Fruit fly (Drosophila melanogaster) whole organism: Measurements from ENCODE around the gene feo.

Source experiments
- CG8478 ChIP-seq: fragments of >200 bp; optimal IDR thresholded peaks from 2 replicates; lab custom pipeline; 2018; ENCODE audit warnings: inconsistent platforms
- Dll ChIP-seq: fragments of >200 bp; optimal IDR thresholded peaks from 2 replicates; lab custom pipeline; 2017
- EcR ChIP-seq, 2 experiments: fragments of >200 bp; optimal IDR thresholded peaks; 2 replicates each; lab custom pipeline; 2017; ENCODE audit warnings: missing biosample characterization in 2 of 2, missing genetic modification characterization in 2 of 2, missing genetic modification reagents in 2 of 2
- pan ChIP-seq: fragments of >200 bp; optimal IDR thresholded peaks from 2 replicates; lab custom pipeline; 2017
- psq ChIP-seq: fragments of >200 bp; optimal IDR thresholded peaks from 2 replicates; lab custom pipeline; 2017
- usp ChIP-seq: fragments of >200 bp; optimal IDR thresholded peaks from 2 replicates; lab custom pipeline; 2017; ENCODE audit warnings: missing biosample characterization, missing genetic modification characterization, mixed read lengths

feo gene

DNA sequence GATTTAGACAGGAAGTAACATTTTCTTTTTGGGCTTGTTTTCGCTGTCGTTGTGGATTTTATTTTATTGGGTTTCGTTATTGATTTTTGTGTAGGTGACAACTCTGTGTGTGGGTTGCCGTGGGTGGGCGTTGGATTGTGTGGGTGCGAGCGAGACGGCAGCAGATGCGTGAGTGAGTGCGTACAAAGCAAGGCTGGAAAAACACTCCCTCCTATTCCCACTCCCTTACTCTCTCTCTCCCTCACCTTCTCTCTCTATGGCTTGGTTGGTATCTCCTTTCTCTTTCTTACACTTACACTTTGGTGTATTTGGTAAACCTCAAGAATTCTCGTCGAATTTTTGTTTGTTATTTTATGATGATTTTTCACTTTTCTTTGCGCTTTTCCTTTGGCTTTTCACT is 32.6 kb downstream of the feo start:
- TF ChIP-seq pan (lab: Kevin White, UChicago) (no peak), CG8478 (lab: Kevin White, UChicago) (no peak), psq (no peak), usp (GFP tag; lab: Kevin White, UChicago) (no peak), Dll (lab: Kevin White, UChicago) (no peak), EcR (GFP tag; optimal IDR thresholded peaks at IDR 0.05; lab: Kevin White, UChicago) (no peak)

DNA sequence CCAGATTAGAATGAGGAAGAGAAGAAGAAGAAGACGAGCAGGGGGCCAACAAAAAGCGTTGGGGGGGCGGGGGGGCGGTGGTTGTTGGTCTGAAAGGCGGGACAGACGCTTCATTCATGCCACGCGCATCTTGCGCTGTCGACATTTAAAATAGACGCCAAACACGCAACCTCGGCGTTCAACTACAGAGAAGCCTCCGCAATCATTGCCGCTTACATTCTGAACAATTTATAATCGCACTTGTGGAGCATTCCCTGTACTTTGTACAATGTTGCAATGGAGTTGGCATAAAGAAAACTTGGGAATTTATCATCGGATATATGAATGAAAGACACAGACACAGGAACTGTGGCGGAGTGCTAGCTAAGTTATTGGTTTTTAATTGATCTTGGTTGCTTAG is 33.9 kb downstream of the feo start:
- no peak for TF ChIP-seq psq
- no peak for TF ChIP-seq CG8478 (lab: Kevin White, UChicago)
- no peak for TF ChIP-seq Dll (lab: Kevin White, UChicago)
- TF ChIP-seq EcR (GFP tag; optimal IDR thresholded peaks at IDR 0.05; lab: Kevin White, UChicago): no peak
- TF ChIP-seq usp (GFP tag; lab: Kevin White, UChicago): no peak
- TF ChIP-seq pan (lab: Kevin White, UChicago): no peak

DNA sequence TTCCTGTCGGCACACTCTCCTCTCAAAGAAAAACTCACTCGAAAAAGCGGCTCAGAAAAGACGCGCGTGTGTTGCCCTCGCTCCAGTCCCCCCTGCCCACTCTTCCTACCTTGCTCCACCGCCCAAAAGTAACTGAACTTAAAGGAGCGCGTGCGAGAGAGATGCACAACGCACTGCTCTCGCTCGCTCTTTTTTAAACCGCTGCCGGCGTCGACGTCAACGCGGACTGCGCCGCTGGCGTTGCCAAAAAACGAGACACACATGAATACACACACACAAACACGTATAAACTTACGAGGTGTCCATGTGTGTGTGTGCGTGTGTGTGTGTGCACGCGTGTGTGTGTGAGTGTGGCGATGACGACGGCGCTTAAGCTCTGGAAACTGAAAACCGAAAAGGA is 37.8 kb downstream of the feo start:
- no peak for TF ChIP-seq pan (lab: Kevin White, UChicago)
- peak; percentile 8 for TF ChIP-seq CG8478 (lab: Kevin White, UChicago)

DNA sequence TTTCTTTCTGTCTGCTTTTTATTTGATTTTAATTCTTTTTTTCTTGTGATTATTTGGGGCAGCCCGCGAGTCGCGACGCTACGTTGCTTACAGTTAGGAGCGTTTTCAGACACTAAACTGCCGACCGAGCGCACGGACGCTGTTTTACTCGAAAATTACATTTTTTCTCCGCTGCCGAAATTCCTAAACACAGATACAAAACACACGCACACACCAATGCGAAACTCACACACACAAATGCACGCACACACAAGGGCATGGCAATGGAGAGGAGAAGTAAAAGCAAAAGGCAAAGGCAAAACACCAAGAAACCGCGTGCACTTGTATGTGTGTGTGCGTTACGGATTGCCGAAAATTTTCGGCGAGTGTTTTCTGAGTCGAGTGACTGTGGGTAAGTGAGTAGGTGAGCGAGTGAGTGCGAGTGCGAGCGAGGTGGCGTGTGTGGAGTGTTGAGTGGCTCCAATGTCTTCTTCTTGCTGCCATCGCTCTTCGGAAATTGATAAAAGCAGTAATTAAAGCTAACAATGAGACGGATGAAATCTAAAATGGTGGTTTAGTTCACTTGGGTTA is 39.1 kb downstream of the feo start:
- TF ChIP-seq Dll (lab: Kevin White, UChicago) (peak; percentile 36), CG8478 (lab: Kevin White, UChicago) (peak; percentile 14), EcR (GFP tag; optimal IDR thresholded peaks at IDR 0.05; lab: Kevin White, UChicago) (no peak)

DNA sequence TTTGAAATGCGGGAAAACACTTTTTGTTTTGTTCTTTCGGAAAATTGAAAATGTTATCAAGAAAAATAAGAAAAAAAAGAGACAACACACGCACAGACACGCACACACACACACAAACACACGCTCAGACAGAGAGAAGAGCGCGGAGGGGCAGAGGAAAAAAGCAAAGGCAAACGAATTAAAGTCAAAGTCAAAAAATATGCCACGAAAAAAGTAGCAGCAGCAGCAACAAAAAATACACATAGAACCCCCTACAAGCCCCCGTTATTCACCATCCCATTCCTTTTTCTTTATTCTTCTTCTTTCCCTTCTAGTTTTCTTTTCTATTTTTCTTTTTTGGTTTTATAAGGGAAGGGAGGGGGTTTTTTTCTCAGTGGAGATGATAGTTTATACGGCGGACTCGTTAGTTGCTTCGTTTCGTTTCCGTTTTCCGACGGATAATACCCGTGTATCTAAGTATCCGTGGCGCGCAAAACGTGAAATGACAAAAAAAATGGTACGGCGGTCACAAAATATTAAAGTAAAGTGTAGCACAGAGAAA is 39.8 kb downstream of the feo start:
- TF ChIP-seq EcR (GFP tag; optimal IDR thresholded peaks at IDR 0.05; lab: Kevin White, UChicago): no peak

DNA sequence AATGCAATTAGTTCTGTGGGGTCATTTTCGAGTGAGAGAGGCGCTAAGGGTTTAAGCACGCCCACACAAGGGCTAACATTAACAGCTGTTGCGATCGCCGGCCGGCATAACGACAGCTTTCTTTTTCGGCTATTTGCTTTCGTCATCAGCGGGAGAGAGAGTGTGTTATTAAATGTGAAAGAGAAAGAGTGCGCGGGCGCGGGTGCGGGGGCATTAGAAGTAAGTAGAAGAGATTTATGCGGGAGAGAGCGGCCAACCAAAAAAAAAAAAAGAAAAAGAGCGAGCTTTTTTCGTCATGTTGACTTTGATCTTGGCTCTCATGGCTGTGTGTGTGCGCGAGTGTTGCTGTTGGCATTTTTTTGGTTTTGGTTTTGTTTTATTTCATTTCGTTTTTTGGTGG is 40.6 kb downstream of the feo start:
- TF ChIP-seq Dll (lab: Kevin White, UChicago) (peak; percentile 27), usp (GFP tag; lab: Kevin White, UChicago) (no peak), pan (lab: Kevin White, UChicago) (no peak), CG8478 (lab: Kevin White, UChicago) (no peak)

DNA sequence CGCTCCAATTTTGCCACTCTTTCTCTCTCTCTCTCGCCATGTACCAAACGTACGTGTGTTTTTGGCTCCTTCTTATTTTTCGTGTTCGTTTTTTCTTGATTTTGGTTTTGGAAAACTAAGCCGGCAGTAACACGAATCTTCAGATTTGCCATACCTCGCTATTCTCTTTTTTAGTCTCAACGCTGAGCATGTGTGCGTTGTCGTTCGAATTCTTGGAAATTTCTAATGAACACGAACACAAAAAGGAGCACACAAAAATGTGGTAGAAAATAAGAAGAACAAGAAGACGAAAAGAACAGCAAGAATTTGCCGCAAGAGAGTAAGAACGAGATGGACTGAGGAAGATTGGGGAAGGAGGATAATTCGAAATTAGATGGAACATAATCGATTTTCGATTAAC is 46.0 kb downstream of the feo start:
- no peak for TF ChIP-seq psq
- no peak for TF ChIP-seq CG8478 (lab: Kevin White, UChicago)
- TF ChIP-seq EcR (GFP tag; optimal IDR thresholded peaks at IDR 0.05; lab: Kevin White, UChicago): no peak
- TF ChIP-seq pan (lab: Kevin White, UChicago): no peak
- no peak for TF ChIP-seq usp (GFP tag; lab: Kevin White, UChicago)
- TF ChIP-seq Dll (lab: Kevin White, UChicago): no peak

DNA sequence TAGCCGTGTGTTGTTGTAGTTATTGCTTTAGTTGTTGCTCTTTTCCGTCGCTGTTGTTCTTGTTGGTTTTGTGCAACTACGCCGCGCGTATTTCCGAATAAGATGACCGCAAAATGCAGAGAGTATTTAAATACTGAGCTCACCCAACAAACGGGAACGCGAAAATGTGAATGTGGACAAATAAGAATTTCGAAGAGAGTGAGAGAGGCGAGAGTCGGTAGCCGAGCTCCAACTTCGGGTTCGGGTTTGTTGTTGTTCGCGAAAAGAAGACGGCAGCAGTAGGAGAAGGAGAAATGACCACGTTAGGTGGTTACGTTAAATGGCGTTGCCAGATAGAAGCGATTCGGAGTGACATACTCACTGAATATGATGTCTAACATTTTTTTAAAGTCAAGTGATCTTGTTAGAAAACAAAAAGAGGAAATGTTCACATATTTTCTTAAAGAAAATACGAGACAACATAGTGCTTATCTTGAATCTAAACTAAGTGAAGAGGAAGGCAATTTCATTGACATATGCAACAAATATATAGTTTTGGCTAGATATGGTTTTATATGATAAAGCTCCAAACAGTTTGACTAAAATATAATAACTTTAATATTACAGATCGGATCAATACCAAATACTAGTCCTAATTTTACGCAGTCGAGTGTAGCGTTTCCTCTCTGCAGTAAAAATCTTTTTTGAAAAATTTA is 47.8 kb downstream of the feo start:
- no peak for TF ChIP-seq CG8478 (lab: Kevin White, UChicago)
- peak; percentile 47 for TF ChIP-seq Dll (lab: Kevin White, UChicago)

DNA sequence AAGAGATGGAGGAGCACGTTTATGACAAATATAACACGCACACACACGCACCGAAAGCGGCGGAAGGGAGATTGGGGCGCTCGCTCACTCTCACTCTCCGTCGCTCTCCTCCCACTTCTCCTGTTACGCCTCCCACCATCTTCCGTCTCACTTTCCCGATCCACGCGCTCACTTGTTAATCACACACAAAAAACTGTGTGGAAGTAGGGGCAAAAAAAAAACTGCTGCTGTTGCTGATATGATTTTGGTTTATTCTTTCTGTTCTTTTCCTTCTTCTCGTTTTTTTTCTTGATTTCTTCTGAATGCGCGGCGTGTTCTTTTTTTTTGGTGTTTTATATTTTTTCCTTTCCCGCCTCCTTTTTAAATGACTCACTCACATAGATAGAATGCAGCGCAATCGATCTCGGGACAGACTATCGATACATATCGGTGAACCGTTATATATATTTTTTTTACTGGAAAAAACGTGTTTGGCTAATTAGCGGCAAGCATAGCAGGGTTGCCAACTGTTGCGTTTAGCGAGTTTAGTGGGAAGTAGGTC is 48.9 kb downstream of the feo start:
- TF ChIP-seq Dll (lab: Kevin White, UChicago) (peak; percentile 71), usp (GFP tag; lab: Kevin White, UChicago) (no peak)

DNA sequence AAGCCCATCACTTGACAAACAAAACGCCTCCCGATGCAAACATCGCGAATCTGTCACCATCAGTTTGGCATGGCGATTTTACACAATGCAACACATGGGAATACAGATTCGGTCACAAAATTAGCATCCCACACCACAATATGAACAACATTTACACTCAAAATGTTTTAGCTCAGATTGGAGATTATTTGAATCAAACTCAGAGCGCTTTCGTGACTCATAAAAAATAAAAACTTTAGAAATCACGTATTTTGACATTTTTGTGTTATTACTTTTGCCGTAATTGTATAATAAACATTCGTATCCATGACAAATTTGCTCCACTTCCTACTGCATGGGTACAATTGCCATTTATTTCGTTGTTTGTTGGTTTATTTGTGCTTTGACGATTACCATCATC is 50.6 kb downstream of the feo start:
- TF ChIP-seq pan (lab: Kevin White, UChicago) (no peak), usp (GFP tag; lab: Kevin White, UChicago) (no peak), CG8478 (lab: Kevin White, UChicago) (no peak), EcR (GFP tag; optimal IDR thresholded peaks at IDR 0.05; lab: Kevin White, UChicago) (no peak), Dll (lab: Kevin White, UChicago) (no peak), psq (no peak)

DNA sequence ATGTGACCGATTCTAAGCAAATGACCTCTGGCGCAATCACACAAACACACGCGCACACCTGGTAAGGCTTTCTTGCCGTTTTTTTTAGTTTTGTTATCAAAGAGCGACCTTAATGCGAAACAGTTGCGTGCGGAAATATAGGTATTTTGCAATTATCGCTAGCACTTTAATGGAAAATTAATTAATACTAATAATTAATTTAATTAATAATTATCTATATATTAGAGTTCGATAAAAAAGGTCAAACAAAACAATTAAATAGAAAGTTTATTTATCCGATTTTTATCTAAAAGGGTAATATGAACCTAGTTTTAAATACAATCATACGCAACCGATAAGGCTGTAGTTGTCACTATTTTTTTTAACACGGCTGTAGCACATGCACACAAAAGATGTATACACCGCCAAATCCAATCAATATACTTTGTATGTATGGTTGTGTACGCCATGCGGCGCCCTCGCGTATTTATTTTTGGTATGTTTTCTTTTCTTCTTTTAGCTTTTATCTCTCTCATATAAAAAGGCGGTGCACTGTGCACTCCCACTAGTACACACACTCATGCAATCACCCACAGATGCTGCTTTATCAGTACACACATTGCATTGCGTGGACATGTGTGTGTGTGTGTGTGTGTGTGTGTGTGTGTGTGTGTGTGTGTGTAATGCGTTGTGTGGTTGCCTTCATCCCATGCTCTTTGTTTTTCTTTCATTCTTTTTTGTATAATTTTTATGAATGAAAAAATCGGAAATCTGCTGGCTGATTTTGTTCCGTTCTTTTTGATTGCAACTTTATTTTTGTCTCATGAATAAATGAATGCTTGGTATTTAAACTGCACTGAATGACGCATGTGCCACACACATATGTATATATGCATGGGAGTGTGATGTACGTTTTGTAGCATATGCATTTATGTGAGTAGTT is 52.0 kb downstream of the feo start:
- TF ChIP-seq usp (GFP tag; lab: Kevin White, UChicago) (no peak), Dll (lab: Kevin White, UChicago) (no peak), EcR (GFP tag; optimal IDR thresholded peaks at IDR 0.05; lab: Kevin White, UChicago) (no peak)
